Worm (Caenorhabditis elegans) whole organism, midembryonic: ENCODE results near the gene sdf-9.

Source experiments
- T22C8.4 ChIP-seq: fragments of 200-800 bp; sonication (Bioruptor generic); IDR thresholded peaks from 2 replicates; pipeline ENCODE4 v1.3.6; 2022; ENCODE audit warnings: missing genetic modification characterization, missing compliant biosample characterization
- cog-1 ChIP-seq: sonication (generic microtip); optimal IDR thresholded peaks from 2 replicates; lab custom pipeline; 2016; ENCODE audit warnings: missing genetic modification characterization, missing compliant biosample characterization
- flt-1 ChIP-seq: fragments of 200-800 bp; sonication (Bioruptor generic); IDR thresholded peaks from 2 replicates; pipeline ENCODE4 v1.3.6; 2022; ENCODE audit warnings: missing genetic modification characterization, missing compliant biosample characterization
- klf-2 ChIP-seq: fragments of 200-800 bp; sonication (Bioruptor generic); conservative IDR thresholded peaks from 2 replicates; pipeline ENCODE4 v1.3.6; 2022; ENCODE audit warnings: missing genetic modification reagents, missing genetic modification characterization, missing compliant biosample characterization
- med-1 ChIP-seq: sonication (generic microtip); optimal IDR thresholded peaks from 2 replicates; lab custom pipeline; 2017; ENCODE audit warnings: missing genetic modification characterization, mild to moderate bottlenecking, missing compliant biosample characterization, antibody characterized with exemption, missing genetic modification reagents; ENCODE audit not compliant: insufficient read depth
- ref-1 ChIP-seq: fragments of 200-800 bp; sonication (Bioruptor generic); conservative IDR thresholded peaks from 2 replicates; pipeline ENCODE4 v1.3.6; 2022; ENCODE audit warnings: missing genetic modification reagents, missing genetic modification characterization, missing compliant biosample characterization
- tab-1 ChIP-seq: fragments of 200-800 bp; sonication (Bioruptor generic); IDR thresholded peaks from 2 replicates; pipeline ENCODE4 v1.3.6; 2022; ENCODE audit warnings: missing genetic modification characterization, missing compliant biosample characterization
- ztf-23 ChIP-seq: fragments of 200-800 bp; sonication (Bioruptor generic); IDR thresholded peaks from 2 replicates; pipeline ENCODE4 v1.3.6; 2022; ENCODE audit warnings: missing genetic modification reagents, missing genetic modification characterization, missing compliant biosample characterization
- ztf-29 ChIP-seq: fragments of 200-800 bp; sonication (Bioruptor generic); IDR thresholded peaks from 2 replicates; pipeline ENCODE4 v1.3.6; 2022; ENCODE audit warnings: missing genetic modification reagents, missing genetic modification characterization, missing compliant biosample characterization

DNA sequence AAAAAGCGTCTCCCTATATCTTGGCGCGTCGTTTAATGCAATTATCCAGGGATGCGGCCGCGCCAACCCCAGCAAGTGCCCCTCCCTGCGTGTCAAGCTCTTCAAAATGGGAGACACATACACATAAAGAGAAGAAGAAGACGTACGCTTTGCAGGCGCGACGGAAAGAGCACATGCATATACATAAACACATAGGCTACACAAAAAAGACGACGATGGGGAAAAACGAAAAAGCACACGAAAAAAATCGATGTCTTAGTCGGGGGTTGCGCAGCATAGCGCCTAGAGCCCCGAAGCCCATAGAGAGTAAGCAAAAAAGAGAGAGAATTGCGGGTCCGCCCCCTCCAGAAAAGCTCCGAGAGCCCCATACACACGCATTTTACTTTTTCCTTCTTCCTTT, 8.9 kb upstream of the sdf-9 start, which contains the start of gene tpan-1:
- TF ChIP-seq flt-1 (no peak), klf-2 (GFP tag; lab: Robert Waterston, UW) (no peak), cog-1 (tag; lab: Kevin White, UChicago) (no peak), T22C8.4 (GFP tag; lab: Robert Waterston, UW) (no peak), tab-1 (GFP tag; lab: Robert Waterston, UW) (no peak), med-1 (no peak), ztf-29 (GFP tag; lab: Robert Waterston, UW) (no peak), ref-1 (no peak), ztf-23 (no peak)
